Worm (Caenorhabditis elegans) whole organism, late embryonic: ENCODE results near the gene taf-11.1.
"Not testable (repeated sequence)": the region's sequence is repeated elsewhere in the genome, so short reads cannot be mapped to it uniquely, and the experiment has no call there.

Experiments
- C08G9.2 ChIP-seq: sonication (generic microtip); optimal IDR thresholded peaks from 2 replicates; lab custom pipeline; 2016; ENCODE audit warnings: mild to moderate bottlenecking, missing genetic modification characterization, moderate library complexity, missing compliant biosample characterization
- C38D4.7 ChIP-seq: fragments of 200-800 bp; sonication (Bioruptor generic); optimal IDR thresholded peaks from 2 replicates; lab custom pipeline; 2018; ENCODE audit warnings: mild to moderate bottlenecking, missing genetic modification characterization, moderate library complexity, missing compliant biosample characterization
- F13H6.1 ChIP-seq: sonication (generic microtip); optimal IDR thresholded peaks from 2 replicates; lab custom pipeline; 2016; ENCODE audit warnings: missing genetic modification characterization, missing compliant biosample characterization
- K02D7.2 ChIP-seq: sonication (generic microtip); optimal IDR thresholded peaks from 2 replicates; lab custom pipeline; 2017; ENCODE audit warnings: mild to moderate bottlenecking, missing genetic modification characterization, missing compliant biosample characterization
- K09A11.1 ChIP-seq: sonication (generic microtip); optimal IDR thresholded peaks from 2 replicates; lab custom pipeline; 2017; ENCODE audit warnings: antibody characterized with exemption, mild to moderate bottlenecking, missing genetic modification characterization, missing compliant biosample characterization; ENCODE audit not compliant: insufficient read depth
- Y22D7AL.16 ChIP-seq: sonication (generic microtip); optimal IDR thresholded peaks from 2 replicates; lab custom pipeline; 2016; ENCODE audit warnings: missing genetic modification characterization, missing compliant biosample characterization
- ceh-14 ChIP-seq: sonication (generic microtip); optimal IDR thresholded peaks from 2 replicates; lab custom pipeline; 2016; ENCODE audit warnings: missing genotype, missing genetic modification characterization, missing compliant biosample characterization
- ceh-18 ChIP-seq: sonication (generic microtip); optimal IDR thresholded peaks from 2 replicates; lab custom pipeline; 2016; ENCODE audit warnings: missing genetic modification characterization, missing compliant biosample characterization
- ceh-2 ChIP-seq: sonication (generic microtip); optimal IDR thresholded peaks from 2 replicates; lab custom pipeline; 2016; ENCODE audit warnings: missing genotype, missing genetic modification characterization, missing compliant biosample characterization
- ceh-22 ChIP-seq: sonication (generic microtip); optimal IDR thresholded peaks from 2 replicates; lab custom pipeline; 2017; ENCODE audit warnings: missing biosample characterization, missing genetic modification characterization
- ceh-31 ChIP-seq: sonication (generic microtip); optimal IDR thresholded peaks from 2 replicates; lab custom pipeline; 2016; ENCODE audit warnings: missing genetic modification characterization, missing compliant biosample characterization
- ceh-34 ChIP-seq: sonication (generic microtip); optimal IDR thresholded peaks from 2 replicates; lab custom pipeline; 2016; ENCODE audit warnings: mild to moderate bottlenecking, missing genetic modification characterization, missing compliant biosample characterization
- ceh-48 ChIP-seq: sonication (generic microtip); optimal IDR thresholded peaks from 2 replicates; lab custom pipeline; 2016; ENCODE audit warnings: missing genetic modification characterization, inconsistent platforms, missing compliant biosample characterization
- ceh-9 ChIP-seq: sonication (generic microtip); optimal IDR thresholded peaks from 2 replicates; lab custom pipeline; 2016; ENCODE audit warnings: mild to moderate bottlenecking, missing genetic modification characterization, inconsistent platforms, missing compliant biosample characterization
- che-1 ChIP-seq: sonication (generic microtip); optimal IDR thresholded peaks from 2 replicates; lab custom pipeline; 2016; ENCODE audit warnings: mild to moderate bottlenecking, missing genetic modification characterization, missing compliant biosample characterization
- dve-1 ChIP-seq: sonication (generic microtip); optimal IDR thresholded peaks from 2 replicates; lab custom pipeline; 2017; ENCODE audit warnings: antibody characterized with exemption, mild to moderate bottlenecking, missing genetic modification characterization, missing compliant biosample characterization
- elt-2 ChIP-seq: sonication (generic microtip); optimal IDR thresholded peaks from 2 replicates; lab custom pipeline; 2016; ENCODE audit warnings: missing genetic modification reagents, missing genetic modification characterization, missing compliant biosample characterization
- elt-4 ChIP-seq: sonication (generic microtip); optimal IDR thresholded peaks from 2 replicates; lab custom pipeline; 2016; ENCODE audit warnings: missing genetic modification characterization, missing compliant biosample characterization
- ets-4 ChIP-seq: sonication (generic microtip); optimal IDR thresholded peaks from 2 replicates; lab custom pipeline; 2016; ENCODE audit warnings: missing genetic modification characterization, missing compliant biosample characterization
- fax-1 ChIP-seq: sonication (generic microtip); optimal IDR thresholded peaks from 2 replicates; lab custom pipeline; 2016; ENCODE audit warnings: missing genotype, missing genetic modification characterization, missing compliant biosample characterization
- fkh-10 ChIP-seq: fragments of 150-350 bp; optimal IDR thresholded peaks from 2 replicates; lab custom pipeline; 2014; ENCODE audit warnings: missing biosample characterization, missing genetic modification reagents, missing genetic modification characterization
- gmeb-2 ChIP-seq: sonication (generic microtip); optimal IDR thresholded peaks from 2 replicates; lab custom pipeline; 2016; ENCODE audit warnings: missing genetic modification characterization, inconsistent platforms, missing compliant biosample characterization
- hlh-13 ChIP-seq: fragments of 200-800 bp; sonication (Bioruptor generic); optimal IDR thresholded peaks from 2 replicates; lab custom pipeline; 2018; ENCODE audit warnings: mild to moderate bottlenecking, missing genetic modification characterization, missing compliant biosample characterization
- hlh-15 ChIP-seq: sonication (generic microtip); optimal IDR thresholded peaks from 2 replicates; lab custom pipeline; 2016; ENCODE audit warnings: missing genetic modification characterization, missing compliant biosample characterization
- hlh-30 ChIP-seq: sonication (generic microtip); optimal IDR thresholded peaks from 2 replicates; lab custom pipeline; 2017; ENCODE audit warnings: antibody characterized with exemption, missing genetic modification characterization, missing compliant biosample characterization; ENCODE audit not compliant: insufficient read depth
- hlh-6 ChIP-seq: sonication (generic microtip); optimal IDR thresholded peaks from 2 replicates; lab custom pipeline; 2016; ENCODE audit warnings: missing genotype, missing genetic modification characterization, missing compliant biosample characterization
- lim-6 ChIP-seq: sonication (generic microtip); optimal IDR thresholded peaks from 2 replicates; lab custom pipeline; 2016; ENCODE audit warnings: missing genetic modification characterization, missing compliant biosample characterization
- nfya-1 ChIP-seq: sonication (generic microtip); optimal IDR thresholded peaks from 2 replicates; lab custom pipeline; 2017; ENCODE audit warnings: missing genetic modification characterization, mild to moderate bottlenecking, missing compliant biosample characterization, antibody characterized with exemption, moderate library complexity
- nhr-232 ChIP-seq: sonication (generic microtip); optimal IDR thresholded peaks from 2 replicates; lab custom pipeline; 2016; ENCODE audit warnings: missing genetic modification characterization, missing compliant biosample characterization
- odd-2 ChIP-seq: sonication (generic microtip); optimal IDR thresholded peaks from 2 replicates; lab custom pipeline; 2017; ENCODE audit warnings: antibody characterized with exemption, mild to moderate bottlenecking, missing genetic modification characterization, missing compliant biosample characterization
- pag-3 ChIP-seq: sonication (generic microtip); optimal IDR thresholded peaks from 2 replicates; lab custom pipeline; 2016; ENCODE audit warnings: missing compliant biosample characterization, missing genetic modification characterization, borderline replicate concordance
- pat-9 ChIP-seq: fragments of 200-800 bp; sonication (Bioruptor generic); optimal IDR thresholded peaks from 2 replicates; lab custom pipeline; 2018; ENCODE audit warnings: mild to moderate bottlenecking, missing genetic modification characterization, moderate library complexity, missing compliant biosample characterization
- pax-1 ChIP-seq: fragments of 150-350 bp; optimal IDR thresholded peaks from 2 replicates; lab custom pipeline; 2014; ENCODE audit warnings: missing biosample characterization, missing genetic modification characterization
- pha-2 ChIP-seq: sonication (generic microtip); optimal IDR thresholded peaks from 2 replicates; lab custom pipeline; 2017; ENCODE audit warnings: mild to moderate bottlenecking, missing genetic modification characterization, missing compliant biosample characterization
- ref-2 ChIP-seq: sonication (generic microtip); optimal IDR thresholded peaks from 2 replicates; lab custom pipeline; 2016; ENCODE audit warnings: missing genetic modification characterization, missing compliant biosample characterization
- rnt-1 ChIP-seq: sonication (generic microtip); optimal IDR thresholded peaks from 2 replicates; lab custom pipeline; 2016; ENCODE audit warnings: missing genetic modification characterization, missing compliant biosample characterization
- sdc-2 ChIP-seq: sonication (generic microtip); optimal IDR thresholded peaks from 2 replicates; lab custom pipeline; 2016; ENCODE audit warnings: missing genotype, missing genetic modification characterization, missing compliant biosample characterization
- sox-2 ChIP-seq: fragments of 200-800 bp; sonication (Bioruptor generic); IDR thresholded peaks from 2 replicates; pipeline ENCODE4 v1.3.6; 2022; ENCODE audit warnings: missing genetic modification reagents, missing genetic modification characterization, missing compliant biosample characterization
- tbx-2 ChIP-seq: sonication (generic microtip); optimal IDR thresholded peaks from 2 replicates; lab custom pipeline; 2016; ENCODE audit warnings: missing genetic modification characterization, missing compliant biosample characterization
- tbx-7 ChIP-seq: sonication (generic microtip); optimal IDR thresholded peaks from 2 replicates; lab custom pipeline; 2016; ENCODE audit warnings: missing genotype, missing genetic modification characterization, missing compliant biosample characterization
- ttx-3 ChIP-seq: sonication (generic microtip); optimal IDR thresholded peaks from 2 replicates; lab custom pipeline; 2016; ENCODE audit warnings: missing genetic modification reagents, missing genetic modification characterization, missing compliant biosample characterization
- unc-3 ChIP-seq, 2 experiments: fragments of 200-800 bp in 1 of 2; sonication (Bioruptor generic) in 1 of 2; sonication (generic microtip) in 1 of 2; conservative IDR thresholded peaks in 1 of 2; optimal IDR thresholded peaks in 1 of 2; 2 replicates each; pipeline versions ENCODE4 v1.3.6 to Lab custom; 2016 to 2022; ENCODE audit warnings: missing compliant biosample characterization in 2 of 2, missing genetic modification characterization in 2 of 2, missing genetic modification reagents in 1 of 2
- unc-42 ChIP-seq: sonication (generic microtip); optimal IDR thresholded peaks from 2 replicates; lab custom pipeline; 2016; ENCODE audit warnings: missing genotype, missing genetic modification characterization, missing compliant biosample characterization
- unc-86 ChIP-seq: sonication (generic microtip); optimal IDR thresholded peaks from 2 replicates; lab custom pipeline; 2016; ENCODE audit warnings: missing genetic modification characterization, missing compliant biosample characterization
- zip-5 ChIP-seq: sonication (generic microtip); optimal IDR thresholded peaks from 2 replicates; lab custom pipeline; 2016; ENCODE audit warnings: missing genetic modification characterization, missing compliant biosample characterization

Gene taf-11.1

ce11 chrX:4254782-4255181 is at the start of gene taf-11.1:
taf-11.1 (plus strand) TSS chrX:4255170.
- TF ChIP-seq unc-42 (tag; lab: Kevin White, UChicago): peak; percentile 20
- TF ChIP-seq odd-2: no peak
- no peak for TF ChIP-seq unc-86 (tag; lab: Kevin White, UChicago)
- peak; percentile 37 for TF ChIP-seq ceh-2 (tag; lab: Kevin White, UChicago)
- TF ChIP-seq ets-4: peak; percentile 37
- TF ChIP-seq zip-5 (tag; lab: Kevin White, UChicago): no peak
- TF ChIP-seq ceh-18 (tag; lab: Kevin White, UChicago): no peak
- TF ChIP-seq ceh-14 (tag; lab: Kevin White, UChicago): no peak
- TF ChIP-seq gmeb-2: no peak
- peak; percentile 18 for TF ChIP-seq C08G9.2 (tag; lab: Kevin White, UChicago)
- no peak for TF ChIP-seq pha-2 (tag; lab: Kevin White, UChicago)
- peak; percentile 60 for TF ChIP-seq ceh-31 (tag; lab: Kevin White, UChicago)
- TF ChIP-seq tbx-2 (tag; lab: Kevin White, UChicago): peak; percentile 29
- TF ChIP-seq pat-9: no peak
- TF ChIP-seq ceh-48: peak; percentile 55
- TF ChIP-seq che-1 (tag; lab: Kevin White, UChicago): no peak
- no peak for TF ChIP-seq C38D4.7
- no peak for TF ChIP-seq fax-1 (tag; lab: Kevin White, UChicago)
- peak; percentile 5 for TF ChIP-seq elt-2 (tag; lab: Kevin White, UChicago)
- TF ChIP-seq nfya-1 (tag; lab: Kevin White, UChicago): peak; percentile 2

ce11 chrX:4207385-4207784 is 47.6 kb upstream of the taf-11.1 start, which contains the start of gene F20B6.9:
F20B6.9 (minus strand) TSS chrX:4207485.
- TF ChIP-seq hlh-30; rnt-1; sox-2 (GFP tag; lab: Robert Waterston, UW): not testable (repeated sequence)
- TF ChIP-seq, all 69 proteins: peak for 0; not testable (repeated sequence) for 69

DNA sequence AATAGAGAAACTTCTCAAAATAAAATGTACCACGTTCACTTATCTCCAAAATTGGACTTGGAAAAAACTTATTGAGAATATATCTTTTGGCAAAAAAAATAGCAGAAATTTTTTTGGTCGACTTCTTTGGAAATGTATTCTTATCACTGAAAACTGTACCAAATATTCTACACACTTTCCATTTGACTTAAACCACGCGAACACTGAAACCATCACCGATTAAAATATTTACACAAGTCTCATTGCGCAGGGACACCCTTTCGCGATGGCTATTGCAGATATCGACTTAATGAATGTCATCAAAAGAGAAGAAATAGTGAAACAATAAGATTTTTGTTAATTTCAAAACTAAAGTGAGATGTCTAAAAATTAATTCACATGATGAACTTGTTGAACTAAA is 46.5 kb upstream of the taf-11.1 start:
- TF ChIP-seq hlh-15 (tag; lab: Kevin White, UChicago): no peak
- no peak for TF ChIP-seq hlh-30
- no peak for TF ChIP-seq fkh-10 (GFP tag; lab: Kevin White, UChicago)
- TF ChIP-seq che-1 (tag; lab: Kevin White, UChicago): no peak
- no peak for TF ChIP-seq ceh-22 (tag; lab: Kevin White, UChicago)
- TF ChIP-seq dve-1 (tag; lab: Kevin White, UChicago): no peak
- no peak for TF ChIP-seq nhr-232 (tag; lab: Kevin White, UChicago)
- no peak for TF ChIP-seq zip-5 (tag; lab: Kevin White, UChicago)
- no peak for TF ChIP-seq odd-2
- TF ChIP-seq pag-3 (tag; lab: Kevin White, UChicago): no peak
- TF ChIP-seq ceh-18 (tag; lab: Kevin White, UChicago): no peak
- TF ChIP-seq unc-3 (GFP tag; conservative IDR thresholded peaks at IDR 0.05; lab: Robert Waterston, UW): no peak
- TF ChIP-seq unc-3 (tag; optimal IDR thresholded peaks at IDR 0.05; lab: Kevin White, UChicago): no peak
- TF ChIP-seq F13H6.1: no peak
- TF ChIP-seq Y22D7AL.16 (tag; lab: Kevin White, UChicago): no peak
- TF ChIP-seq ref-2: no peak
- TF ChIP-seq hlh-13 (GFP tag; lab: Kevin White, UChicago): no peak
- no peak for TF ChIP-seq unc-86 (tag; lab: Kevin White, UChicago)

- TF ChIP-seq ceh-31 (tag; lab: Kevin White, UChicago) (peak; percentile 98), ceh-2 (tag; lab: Kevin White, UChicago) (peak; percentile 89), tbx-2 (tag; lab: Kevin White, UChicago) (peak; percentile 95), rnt-1 (peak; percentile 94), elt-4 (tag; lab: Kevin White, UChicago) (no peak), lim-6 (tag; lab: Kevin White, UChicago) (peak; percentile 42), K09A11.1 (tag; lab: Kevin White, UChicago) (peak; percentile 85), ttx-3 (tag; lab: Kevin White, UChicago) (peak; percentile 70), ceh-9 (no peak), odd-2 (peak; percentile 36), pax-1 (tag; lab: Kevin White, UChicago) (peak; percentile 83), unc-42 (tag; lab: Kevin White, UChicago) (peak; percentile 95), ceh-14 (tag; lab: Kevin White, UChicago) (peak; percentile 91), sdc-2 (tag; lab: Kevin White, UChicago) (peak; percentile 100), hlh-6 (tag; lab: Kevin White, UChicago) (peak; percentile 35), gmeb-2 (peak; percentile 63), K02D7.2 (tag; lab: Kevin White, UChicago) (no peak), zip-5 (tag; lab: Kevin White, UChicago) (no peak), hlh-13 (GFP tag; lab: Kevin White, UChicago) (peak; percentile 65), ceh-34 (tag; lab: Kevin White, UChicago) (peak; percentile 97), unc-3 (GFP tag; conservative IDR thresholded peaks at IDR 0.05; lab: Robert Waterston, UW) (peak; percentile 68), unc-3 (tag; optimal IDR thresholded peaks at IDR 0.05; lab: Kevin White, UChicago) (peak; percentile 81), tbx-7 (tag; lab: Kevin White, UChicago) (peak; percentile 66)
Measured at ce11 chrX:4209131-4209530, 45.8 kb upstream of the taf-11.1 start.
